Worm (Caenorhabditis elegans) whole organism, L4 larva: Measurements from ENCODE around the gene mff-1.

ENCODE experiments used
- D1046.2 ChIP-seq: fragments of 200-800 bp; sonication (Bioruptor generic); IDR thresholded peaks from 2 replicates; pipeline ENCODE4 v1.3.6; 2022; ENCODE audit warnings: missing genetic modification characterization, missing compliant biosample characterization
- F49E8.2 ChIP-seq: sonication (generic microtip); optimal IDR thresholded peaks from 2 replicates; lab custom pipeline; 2016; ENCODE audit warnings: missing compliant biosample characterization, mild to moderate bottlenecking, missing genetic modification characterization, borderline replicate concordance
- aly-2 ChIP-seq: sonication (generic microtip); optimal IDR thresholded peaks from 2 replicates; lab custom pipeline; 2018; ENCODE audit warnings: missing biosample characterization, missing genetic modification characterization
- ama-1 ChIP-seq: fragments of 150-350 bp; optimal IDR thresholded peaks from 2 replicates; lab custom pipeline; 2014; ENCODE audit warnings: inconsistent platforms, mixed read lengths
- daf-16 ChIP-seq, 3 experiments: sonication (generic microtip); optimal IDR thresholded peaks; 2 replicates each; lab custom pipeline; 2016 to 2017; ENCODE audit warnings: missing genetic modification characterization in 3 of 3, missing genetic modification reagents in 3 of 3, mild to moderate bottlenecking in 2 of 3, missing compliant biosample characterization in 2 of 3, missing biosample characterization in 1 of 3, moderate library complexity in 1 of 3
- lin-13 ChIP-seq: fragments of 150-350 bp; optimal IDR thresholded peaks from 2 replicates; lab custom pipeline; 2014; ENCODE audit warnings: missing biosample characterization, missing genetic modification reagents, missing genetic modification characterization
- lin-15B ChIP-seq: fragments of 150-350 bp; sonication (generic microtip); optimal IDR thresholded peaks from 3 replicates; lab custom pipeline; 2014; ENCODE audit warnings: missing biosample characterization, missing genetic modification characterization
- mdl-1 ChIP-seq, 2 experiments: fragments of 150-350 bp in 1 of 2; sonication (generic microtip) in 1 of 2; optimal IDR thresholded peaks; 2 replicates each; lab custom pipeline; 2014 to 2017; ENCODE audit warnings: missing biosample characterization in 2 of 2, missing genetic modification characterization in 2 of 2
- nhr-237 ChIP-seq: sonication (generic microtip); optimal IDR thresholded peaks from 2 replicates; lab custom pipeline; 2017; ENCODE audit warnings: missing biosample characterization, missing genetic modification characterization
- vab-7 ChIP-seq: fragments of 200-800 bp; sonication (Bioruptor generic); IDR thresholded peaks from 2 replicates; pipeline ENCODE4 v1.3.6; 2022; ENCODE audit warnings: missing genetic modification reagents, missing genetic modification characterization, missing compliant biosample characterization

- peak in 1 of 2 experiments; percentile 8 for TF ChIP-seq mdl-1 (tag; optimal IDR thresholded peaks at IDR 0.05; lab: Kevin White, UChicago)
- TF ChIP-seq ama-1 (lab: Kevin White, UChicago) = no peak
- TF ChIP-seq aly-2 (tag; lab: Kevin White, UChicago) = no peak
- TF ChIP-seq D1046.2 = no peak
- no peak for TF ChIP-seq nhr-237 (tag; lab: Kevin White, UChicago)
- TF ChIP-seq vab-7 (GFP tag; lab: Robert Waterston, UW) = no peak
- no peak for TF ChIP-seq daf-16 (GFP tag; optimal IDR thresholded peaks at IDR 0.05; lab: Kevin White, UChicago)
- no peak for TF ChIP-seq daf-16 (tag; optimal IDR thresholded peaks at IDR 0.05; lab: Kevin White, UChicago)
- TF ChIP-seq lin-15B (tag; lab: Kevin White, UChicago) = no peak
- TF ChIP-seq F49E8.2 (tag; lab: Kevin White, UChicago) = no peak
- no peak for TF ChIP-seq lin-13 (GFP tag; lab: Kevin White, UChicago)
Measured at ce11 chrX:13008895-13009294, 21.9 kb upstream of the mff-1 start.
